Worm (Caenorhabditis elegans): Measurements from ENCODE around the gene Y70G10A.3.

DNA sequence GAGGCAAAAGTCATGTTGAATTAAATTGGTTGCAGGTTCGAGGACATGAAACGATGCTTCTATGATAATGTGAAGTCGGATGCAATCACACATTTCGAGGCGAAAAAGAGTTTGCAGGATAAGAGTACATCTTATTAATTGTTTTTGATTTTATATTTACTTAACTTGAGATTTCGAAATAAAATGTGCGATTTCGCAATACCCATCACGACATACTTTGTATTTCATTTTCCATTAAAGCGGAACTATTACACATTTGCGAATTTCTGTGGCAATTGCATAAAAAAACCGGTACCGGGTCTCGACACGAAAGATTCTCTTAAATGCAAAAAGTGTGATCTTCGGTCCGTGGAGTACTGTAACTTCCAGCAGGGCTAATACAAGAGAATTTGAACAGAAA, 36.5 kb upstream of the Y70G10A.3 start:
- TF ChIP-seq fkh-10 (GFP tag; optimal IDR thresholded peaks at IDR 0.05) (no peak), unc-39 (tag; optimal IDR thresholded peaks at IDR 0.05) (no peak)

Measured in whole organism, L4 larva.